Fruit fly (Drosophila melanogaster): Measurements from ENCODE around the gene Herp.

DNA sequence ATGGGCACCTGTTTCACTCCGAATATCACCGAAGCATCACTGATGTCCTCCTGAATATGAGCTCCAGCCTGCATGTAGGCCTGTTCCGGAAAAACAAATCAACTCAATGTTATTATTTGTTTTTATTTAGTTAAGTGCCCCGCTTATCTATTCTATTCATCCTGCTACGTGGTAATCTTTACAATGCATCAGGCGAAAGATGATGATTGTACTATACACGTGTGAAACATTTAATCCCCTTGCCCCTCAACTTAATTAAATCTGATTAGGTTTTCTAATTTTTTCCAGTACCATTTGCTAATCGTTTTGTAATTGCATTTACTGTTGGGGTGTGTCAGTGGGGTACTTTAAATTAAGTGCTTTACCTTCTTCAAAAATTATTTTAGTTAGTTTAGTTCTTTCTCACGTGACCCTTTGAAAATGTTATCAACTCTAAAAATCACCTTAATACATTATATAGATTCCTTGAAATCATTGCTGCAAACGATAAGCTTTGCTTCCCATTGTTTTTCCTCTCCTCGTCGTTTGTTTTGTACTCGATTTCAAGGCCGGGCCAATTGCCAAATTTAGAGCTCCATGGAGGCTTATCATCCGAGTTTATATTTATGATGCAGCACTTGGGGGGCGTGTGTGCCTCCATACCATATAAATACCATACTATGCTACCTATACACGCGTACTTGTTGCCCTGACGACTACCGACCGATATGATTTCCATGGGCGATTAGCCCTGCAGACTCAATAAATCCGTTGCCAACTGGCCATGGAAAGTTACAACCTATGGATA is 5.0 kb downstream of the Herp start:
- TF ChIP-seq EcR (GFP tag; optimal IDR thresholded peaks at IDR 0.05) (no peak), gl (tag; optimal IDR thresholded peaks at IDR 0.05) (no peak), CG32121 (GFP tag; IDR thresholded peaks at IDR 0.05) (no peak), Pif1A (GFP tag; optimal IDR thresholded peaks at IDR 0.05) (no peak), Pif1B (GFP tag; optimal IDR thresholded peaks at IDR 0.05) (no peak), CG14655 (GFP tag; optimal IDR thresholded peaks at IDR 0.05) (no peak), D1 (tag; optimal IDR thresholded peaks at IDR 0.05) (no peak), CG17806 (tag; optimal IDR thresholded peaks at IDR 0.05) (no peak)
